Worm (Caenorhabditis elegans): ENCODE measurements around the gene C05G5.2.

The C05G5.2 gene

ce11 chrX:14736220-14736619 lies 10.9 kb upstream of the C05G5.2 start:
- TF ChIP-seq snpc-4 (tag; optimal IDR thresholded peaks at IDR 0.05) (peak; percentile 35), ztf-4 (tag; optimal IDR thresholded peaks at IDR 0.05) (no peak), ztf-11 (tag; optimal IDR thresholded peaks at IDR 0.05) (no peak)

- TF ChIP-seq nhr-71 (tag; optimal IDR thresholded peaks at IDR 0.05) (peak; percentile 62), pqm-1 (tag; optimal IDR thresholded peaks at IDR 0.05) (no peak), nhr-84 (tag; optimal IDR thresholded peaks at IDR 0.05) (no peak), fkh-10 (GFP tag; optimal IDR thresholded peaks at IDR 0.05) (no peak), ztf-11 (tag; optimal IDR thresholded peaks at IDR 0.05) (no peak), unc-30 (tag; optimal IDR thresholded peaks at IDR 0.05) (no peak), rnt-1 (tag; optimal IDR thresholded peaks at IDR 0.05) (no peak), nhr-19 (GFP tag; conservative IDR thresholded peaks at IDR 0.05) (peak; percentile 20; the same call in 1 of the 2 replicates), hpl-2 (GFP tag; optimal IDR thresholded peaks at IDR 0.05) (no peak), mab-9 (GFP tag; IDR thresholded peaks at IDR 0.05) (no peak), nhr-85 (tag) (peak; percentile 70), elt-3 (tag; optimal IDR thresholded peaks at IDR 0.05) (peak in 2 of 6 experiments; percentile 62 to 81), ztf-4 (tag; optimal IDR thresholded peaks at IDR 0.05) (no peak), jun-1 (tag; optimal IDR thresholded peaks at IDR 0.05) (peak; percentile 41), ets-5 (GFP tag; IDR thresholded peaks at IDR 0.05) (no peak), lsy-2 (tag; optimal IDR thresholded peaks at IDR 0.05) (peak in 1 of 2 experiments; percentile 21), elt-2 (tag; optimal IDR thresholded peaks at IDR 0.05) (peak; percentile 73), skn-1 (tag; optimal IDR thresholded peaks at IDR 0.05) (no peak), fkh-8 (tag; optimal IDR thresholded peaks at IDR 0.05) (no peak), C04F5.9 (tag; optimal IDR thresholded peaks at IDR 0.05) (no peak), tbx-2 (tag; optimal IDR thresholded peaks at IDR 0.05) (peak; percentile 52), unc-62 (GFP tag; optimal IDR thresholded peaks at IDR 0.05) (no peak), vab-15 (tag; optimal IDR thresholded peaks at IDR 0.05) (no peak), isw-1 (GFP tag; IDR thresholded peaks at IDR 0.05) (no peak), nhr-90 (tag; optimal IDR thresholded peaks at IDR 0.05; ENCODE audit: poor library complexity) (peak; percentile 5), tlp-1 (tag; optimal IDR thresholded peaks at IDR 0.05) (no peak), C34B4.2 (tag; optimal IDR thresholded peaks at IDR 0.05) (no peak), nhr-77 (tag; optimal IDR thresholded peaks at IDR 0.05) (no peak), sptf-1 (tag; optimal IDR thresholded peaks at IDR 0.05) (no peak), hlh-17 (GFP tag; optimal IDR thresholded peaks at IDR 0.05; ENCODE audit: borderline replicate concordance) (no peak), lin-35 (GFP tag; optimal IDR thresholded peaks at IDR 0.05) (peak in 1 of 2 experiments; percentile 25), lir-3 (tag; optimal IDR thresholded peaks at IDR 0.05; ENCODE audit: poor library complexity) (no peak), nhr-76 (tag; optimal IDR thresholded peaks at IDR 0.05) (no peak), sox-4 (tag; optimal IDR thresholded peaks at IDR 0.05) (no peak), nhr-47 (tag; optimal IDR thresholded peaks at IDR 0.05) (no peak), ceh-90 (tag; optimal IDR thresholded peaks at IDR 0.05) (no peak), lin-39 (tag; optimal IDR thresholded peaks at IDR 0.05) (no peak), blmp-1 (tag; optimal IDR thresholded peaks at IDR 0.05) (peak; percentile 63), unc-98 (GFP tag; IDR thresholded peaks at IDR 0.05) (no peak), egl-27 (tag; optimal IDR thresholded peaks at IDR 0.05) (no peak), nhr-20 (tag; optimal IDR thresholded peaks at IDR 0.05) (peak; percentile 59), dsc-1 (tag; optimal IDR thresholded peaks at IDR 0.05) (peak; percentile 60), aha-1 (tag; optimal IDR thresholded peaks at IDR 0.05) (no peak), lin-14 (GFP tag; optimal IDR thresholded peaks at IDR 0.05) (peak; percentile 21), snu-23 (GFP tag; optimal IDR thresholded peaks at IDR 0.05) (peak; percentile 26), zag-1 (tag; optimal IDR thresholded peaks at IDR 0.05) (no peak)
These were observed 10.0 kb upstream of the C05G5.2 start for ce11 chrX:14736955-14737621.
